Worm (Caenorhabditis elegans) whole organism, young adult: ENCODE data around the gene K06H6.4.

ENCODE experiments used
- F55B11.4 ChIP-seq: sonication (generic microtip); optimal IDR thresholded peaks from 2 replicates; lab custom pipeline; 2016; ENCODE audit warnings: missing compliant biosample characterization, missing genetic modification characterization, borderline replicate concordance; ENCODE audit not compliant: insufficient read depth
- ama-1 ChIP-seq, 3 experiments: fragments of 150-350 bp in 1 of 3; sonication (generic microtip) in 2 of 3; optimal IDR thresholded peaks; 2 replicates each; lab custom pipeline; 2014 to 2018; ENCODE audit warnings: missing biosample characterization in 2 of 3, missing genetic modification characterization in 2 of 3, missing genetic modification reagents in 2 of 3
- let-526 ChIP-seq: fragments of 200-800 bp; sonication (Bioruptor generic); IDR thresholded peaks from 2 replicates; pipeline ENCODE4 v1.3.6; 2022; ENCODE audit warnings: missing genetic modification reagents, missing genetic modification characterization, missing compliant biosample characterization
- nhr-80 ChIP-seq: sonication (generic microtip); optimal IDR thresholded peaks from 2 replicates; lab custom pipeline; 2016; ENCODE audit warnings: missing genetic modification characterization, missing compliant biosample characterization
- pbrm-1 ChIP-seq: fragments of 200-800 bp; sonication (Bioruptor generic); IDR thresholded peaks from 2 replicates; pipeline ENCODE4 v1.3.6; 2022; ENCODE audit warnings: missing genetic modification reagents, missing genetic modification characterization, missing compliant biosample characterization
- snpc-4 ChIP-seq, 5 experiments: fragments of 150-350 bp in 1 of 5; sonication (generic microtip) in 4 of 5; optimal IDR thresholded peaks; 2 replicates each; lab custom pipeline; 2014 to 2018; ENCODE audit warnings: missing genetic modification characterization in 5 of 5, missing biosample characterization in 3 of 5, antibody characterized with exemption in 2 of 5, mild to moderate bottlenecking in 2 of 5, missing compliant biosample characterization in 2 of 5, missing genotype in 2 of 5, moderate library complexity in 2 of 5, missing genetic modification reagents in 1 of 5
- sptf-2 ChIP-seq: fragments of 200-800 bp; sonication (Bioruptor generic); optimal IDR thresholded peaks from 2 replicates; lab custom pipeline; 2018; ENCODE audit warnings: mild to moderate bottlenecking, missing genetic modification characterization, missing compliant biosample characterization

DNA sequence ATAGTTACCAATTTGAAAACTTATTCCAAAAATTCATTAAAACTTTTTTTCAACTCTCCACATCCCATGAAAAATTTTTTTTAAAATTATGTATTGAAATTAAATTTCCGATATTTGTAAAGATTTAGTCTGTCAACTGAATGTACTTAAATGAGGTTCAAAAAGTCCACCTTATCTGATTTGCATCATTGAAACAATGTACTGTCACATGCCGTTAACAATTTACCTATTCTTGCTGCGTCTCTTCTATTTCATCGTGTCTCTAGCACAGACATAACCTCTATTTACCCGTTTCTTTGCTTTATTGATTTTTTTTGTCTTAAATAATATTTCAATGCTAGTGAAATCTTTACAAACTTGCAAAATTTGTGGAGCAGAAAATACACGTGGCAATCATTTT lies 31.1 kb downstream of the K06H6.4 start, which contains the start of gene nhr-90:
- TF ChIP-seq sptf-2 (GFP tag; lab: Kevin White, UChicago) (no peak), nhr-80 (tag; lab: Kevin White, UChicago) (no peak), ama-1 (optimal IDR thresholded peaks at IDR 0.05; lab: Kevin White, UChicago) (no peak), ama-1 (GFP tag; optimal IDR thresholded peaks at IDR 0.05; lab: Kevin White, UChicago) (no peak), snpc-4 (GFP tag; optimal IDR thresholded peaks at IDR 0.05; lab: Kevin White, UChicago) (no peak), snpc-4 (tag; optimal IDR thresholded peaks at IDR 0.05; lab: Kevin White, UChicago) (no peak), pbrm-1 (GFP tag; lab: Robert Waterston, UW) (no peak), F55B11.4 (no peak), let-526 (no peak)
